Worm (Caenorhabditis elegans): ENCODE measurements around the gene C41C4.9.
A peak's percentile ranks its signal among the peaks of the same experiment; 100 is the strongest.

- TF ChIP-seq lin-11 (tag; optimal IDR thresholded peaks at IDR 0.05) (no peak), nfya-1 (tag; optimal IDR thresholded peaks at IDR 0.05) (peak; percentile 16), ama-1 (optimal IDR thresholded peaks at IDR 0.05) (no peak), ceh-19 (GFP tag; optimal IDR thresholded peaks at IDR 0.05) (no peak), rnt-1 (tag; optimal IDR thresholded peaks at IDR 0.05) (no peak), pha-4 (tag; optimal IDR thresholded peaks at IDR 0.05) (no peak), lim-6 (tag; optimal IDR thresholded peaks at IDR 0.05) (no peak), ceh-2 (tag; optimal IDR thresholded peaks at IDR 0.05) (no peak), npax-4 (tag; optimal IDR thresholded peaks at IDR 0.05) (no peak), madf-2 (tag; optimal IDR thresholded peaks at IDR 0.05) (no peak)
Measured at ce11 chrII:8131413-8131966, 24.0 kb downstream of the C41C4.9 start.
